Fruit fly (Drosophila melanogaster) whole organism, prepupa: Measurements from ENCODE around the gene CG16957.
A peak's percentile ranks its signal among the peaks of the same experiment; 100 is the strongest.

Experiments used
- CG10631 ChIP-seq: fragments of 200-800 bp; sonication (Bioruptor generic); optimal IDR thresholded peaks from 2 replicates; lab custom pipeline; 2016; ENCODE audit warnings: missing biosample characterization, missing genetic modification characterization
- CG10669 ChIP-seq: fragments of 200-800 bp; sonication (Bioruptor generic); optimal IDR thresholded peaks from 3 replicates; lab custom pipeline; 2018; ENCODE audit warnings: missing biosample characterization, mild to moderate bottlenecking, missing genetic modification characterization, moderate library complexity
- CG11762 ChIP-seq: fragments of 200-800 bp; sonication (Bioruptor generic); optimal IDR thresholded peaks from 3 replicates; lab custom pipeline; 2016; ENCODE audit warnings: missing biosample characterization, missing genetic modification characterization; ENCODE audit not compliant: insufficient read depth
- CG11902 ChIP-seq: fragments of 200-800 bp; sonication (Bioruptor generic); optimal IDR thresholded peaks from 3 replicates; lab custom pipeline; 2016; ENCODE audit warnings: missing biosample characterization, missing genetic modification characterization
- CG15336 ChIP-seq: fragments of 200-800 bp; sonication (Bioruptor generic); IDR thresholded peaks from 2 replicates; pipeline ENCODE4 v1.3.6; 2022; ENCODE audit warnings: missing biosample characterization, missing genetic modification characterization
- CG16779 ChIP-seq: fragments of 200-800 bp; sonication (Bioruptor generic); optimal IDR thresholded peaks from 3 replicates; lab custom pipeline; 2017; ENCODE audit warnings: missing biosample characterization, mild to moderate bottlenecking, missing genetic modification characterization
- CG31627 ChIP-seq: fragments of 200-800 bp; sonication (Bioruptor generic); optimal IDR thresholded peaks from 3 replicates; lab custom pipeline; 2016; ENCODE audit warnings: missing biosample characterization, missing genetic modification characterization
- CG32006 ChIP-seq: fragments of 200-800 bp; sonication (Bioruptor generic); optimal IDR thresholded peaks from 3 replicates; lab custom pipeline; 2017; ENCODE audit warnings: missing biosample characterization, mild to moderate bottlenecking, missing genetic modification characterization
- CG3919 ChIP-seq: fragments of 200-800 bp; sonication (Bioruptor generic); optimal IDR thresholded peaks from 3 replicates; lab custom pipeline; 2016; ENCODE audit warnings: missing biosample characterization, missing genetic modification characterization
- CG4318 ChIP-seq: fragments of 200-800 bp; sonication (Bioruptor generic); optimal IDR thresholded peaks from 3 replicates; lab custom pipeline; 2017; ENCODE audit warnings: missing biosample characterization, mild to moderate bottlenecking, missing genetic modification characterization
- CG6163 ChIP-seq: fragments of 200-800 bp; sonication (Bioruptor generic); IDR thresholded peaks from 3 replicates; pipeline ENCODE4 v1.3.6; 2022; ENCODE audit warnings: missing biosample characterization, missing genetic modification characterization
- CG6276 ChIP-seq: fragments of 200-800 bp; sonication (Bioruptor generic); optimal IDR thresholded peaks from 2 replicates; lab custom pipeline; 2017; ENCODE audit warnings: missing biosample characterization, mild to moderate bottlenecking, missing genetic modification characterization
- CG6808 ChIP-seq: fragments of 200-800 bp; sonication (Bioruptor generic); optimal IDR thresholded peaks from 3 replicates; lab custom pipeline; 2017; ENCODE audit warnings: missing biosample characterization, missing genetic modification characterization, mild to moderate bottlenecking, moderate library complexity, missing genetic modification reagents
- CG6854 ChIP-seq: fragments of 200-800 bp; sonication (Bioruptor generic); optimal IDR thresholded peaks from 2 replicates; lab custom pipeline; 2017; ENCODE audit warnings: missing biosample characterization, mild to moderate bottlenecking, missing genetic modification characterization
- CG7368 ChIP-seq: fragments of 200-800 bp; sonication (Bioruptor generic); optimal IDR thresholded peaks from 3 replicates; lab custom pipeline; 2016; ENCODE audit warnings: missing biosample characterization, missing genetic modification characterization
- CG8119 ChIP-seq: fragments of 200-800 bp; sonication (Bioruptor generic); IDR thresholded peaks from 3 replicates; pipeline ENCODE4 v1.3.6; 2022; ENCODE audit warnings: missing biosample characterization, missing genetic modification characterization
- CG8319 ChIP-seq: fragments of 200-800 bp; sonication (Bioruptor generic); optimal IDR thresholded peaks from 3 replicates; lab custom pipeline; 2016; ENCODE audit warnings: missing biosample characterization, missing genetic modification characterization
- CG8632 ChIP-seq: fragments of 200-800 bp; sonication (Bioruptor generic); optimal IDR thresholded peaks from 3 replicates; lab custom pipeline; 2016; ENCODE audit warnings: missing biosample characterization, missing genetic modification characterization
- Eip78C ChIP-seq: fragments of 200-800 bp; sonication (Bioruptor generic); peaks from one replicate; lab custom pipeline; 2016; ENCODE audit warnings: missing biosample characterization, missing genetic modification characterization
- Ets21C ChIP-seq: fragments of 200-800 bp; sonication (Bioruptor generic); optimal IDR thresholded peaks from 3 replicates; lab custom pipeline; 2016; ENCODE audit warnings: missing biosample characterization, missing genetic modification characterization
- Gug ChIP-seq: fragments of 200-800 bp; sonication (Bioruptor generic); IDR thresholded peaks from 2 replicates; pipeline ENCODE4 v1.3.6; 2022; ENCODE audit warnings: missing biosample characterization, missing genetic modification characterization
- Hr39 ChIP-seq: fragments of 200-800 bp; sonication (Bioruptor generic); optimal IDR thresholded peaks from 2 replicates; lab custom pipeline; 2016; ENCODE audit warnings: missing biosample characterization, missing genetic modification characterization
- Hr4 ChIP-seq: fragments of 200-800 bp; sonication (Bioruptor generic); optimal IDR thresholded peaks from 3 replicates; lab custom pipeline; 2016; ENCODE audit warnings: missing biosample characterization, missing genetic modification characterization
- Lpt ChIP-seq: fragments of 200-800 bp; sonication (Bioruptor generic); optimal IDR thresholded peaks from 3 replicates; lab custom pipeline; 2016; ENCODE audit warnings: missing biosample characterization, missing genetic modification characterization
- OdsH ChIP-seq: fragments of 200-800 bp; sonication (Bioruptor generic); optimal IDR thresholded peaks from 3 replicates; lab custom pipeline; 2016; ENCODE audit warnings: missing biosample characterization, missing genetic modification characterization
- Sox14 ChIP-seq: fragments of 200-800 bp; sonication (Bioruptor generic); optimal IDR thresholded peaks from 3 replicates; lab custom pipeline; 2016; ENCODE audit warnings: missing biosample characterization, missing genetic modification characterization
- Sox15 ChIP-seq: fragments of 200-800 bp; sonication (Bioruptor generic); optimal IDR thresholded peaks from 3 replicates; lab custom pipeline; 2016; ENCODE audit warnings: missing biosample characterization, missing genetic modification characterization
- achi ChIP-seq: fragments of 200-800 bp; sonication (Bioruptor generic); optimal IDR thresholded peaks from 3 replicates; lab custom pipeline; 2016; ENCODE audit warnings: missing biosample characterization, missing genetic modification characterization
- acj6 ChIP-seq: fragments of 200-800 bp; sonication (Bioruptor generic); optimal IDR thresholded peaks from 3 replicates; lab custom pipeline; 2016; ENCODE audit warnings: missing biosample characterization, missing genetic modification characterization
- dac ChIP-seq: fragments of 200-800 bp; sonication (Bioruptor generic); optimal IDR thresholded peaks from 2 replicates; lab custom pipeline; 2017; ENCODE audit warnings: missing biosample characterization, mild to moderate bottlenecking, missing genetic modification characterization
- eg ChIP-seq: fragments of 200-800 bp; sonication (Bioruptor generic); IDR thresholded peaks from 3 replicates; pipeline ENCODE4 v1.3.6; 2022; ENCODE audit warnings: missing biosample characterization, missing genetic modification characterization
- fd59A ChIP-seq: fragments of 200-800 bp; sonication (Bioruptor generic); optimal IDR thresholded peaks from 2 replicates; lab custom pipeline; 2017; ENCODE audit warnings: missing biosample characterization, mild to moderate bottlenecking, missing genetic modification characterization, missing genetic modification reagents
- fd85E ChIP-seq: fragments of 200-800 bp; sonication (Bioruptor generic); optimal IDR thresholded peaks from 3 replicates; lab custom pipeline; 2016; ENCODE audit warnings: missing biosample characterization, missing genetic modification characterization
- lz ChIP-seq: fragments of 200-800 bp; sonication (Bioruptor generic); optimal IDR thresholded peaks from 3 replicates; lab custom pipeline; 2016; ENCODE audit warnings: missing biosample characterization, missing genetic modification characterization
- net ChIP-seq: fragments of 200-800 bp; sonication (Bioruptor generic); optimal IDR thresholded peaks from 3 replicates; lab custom pipeline; 2016; ENCODE audit warnings: missing biosample characterization, missing genetic modification characterization
- pdm3 ChIP-seq: fragments of 200-800 bp; sonication (Bioruptor generic); optimal IDR thresholded peaks from 3 replicates; lab custom pipeline; 2016; ENCODE audit warnings: missing biosample characterization, missing genetic modification characterization
- salr ChIP-seq, 2 experiments: fragments of 200-800 bp; sonication (Bioruptor generic); optimal IDR thresholded peaks; 3 replicates each; lab custom pipeline; 2016 to 2018; ENCODE audit warnings: missing biosample characterization in 2 of 2, missing genetic modification characterization in 2 of 2, mild to moderate bottlenecking in 1 of 2
- spab ChIP-seq: fragments of 200-800 bp; sonication (Bioruptor generic); optimal IDR thresholded peaks from 2 replicates; lab custom pipeline; 2017; ENCODE audit warnings: missing biosample characterization, mild to moderate bottlenecking, missing genetic modification characterization, missing genetic modification reagents
- ss ChIP-seq, 2 experiments: fragments of 200-800 bp; sonication (Bioruptor generic); optimal IDR thresholded peaks; 2 replicates in 1 of 2; 3 replicates in 1 of 2; lab custom pipeline; 2017 to 2018; ENCODE audit warnings: mild to moderate bottlenecking in 2 of 2, missing biosample characterization in 2 of 2, missing genetic modification characterization in 2 of 2, moderate library complexity in 1 of 2
- svp ChIP-seq: fragments of 200-800 bp; sonication (Bioruptor generic); peaks from one replicate; lab custom pipeline; 2016; ENCODE audit warnings: missing biosample characterization, missing genetic modification characterization
- topi ChIP-seq: fragments of 200-800 bp; sonication (Bioruptor generic); optimal IDR thresholded peaks from 3 replicates; lab custom pipeline; 2016; ENCODE audit warnings: missing biosample characterization, missing genetic modification characterization

Gene CG16957

DNA sequence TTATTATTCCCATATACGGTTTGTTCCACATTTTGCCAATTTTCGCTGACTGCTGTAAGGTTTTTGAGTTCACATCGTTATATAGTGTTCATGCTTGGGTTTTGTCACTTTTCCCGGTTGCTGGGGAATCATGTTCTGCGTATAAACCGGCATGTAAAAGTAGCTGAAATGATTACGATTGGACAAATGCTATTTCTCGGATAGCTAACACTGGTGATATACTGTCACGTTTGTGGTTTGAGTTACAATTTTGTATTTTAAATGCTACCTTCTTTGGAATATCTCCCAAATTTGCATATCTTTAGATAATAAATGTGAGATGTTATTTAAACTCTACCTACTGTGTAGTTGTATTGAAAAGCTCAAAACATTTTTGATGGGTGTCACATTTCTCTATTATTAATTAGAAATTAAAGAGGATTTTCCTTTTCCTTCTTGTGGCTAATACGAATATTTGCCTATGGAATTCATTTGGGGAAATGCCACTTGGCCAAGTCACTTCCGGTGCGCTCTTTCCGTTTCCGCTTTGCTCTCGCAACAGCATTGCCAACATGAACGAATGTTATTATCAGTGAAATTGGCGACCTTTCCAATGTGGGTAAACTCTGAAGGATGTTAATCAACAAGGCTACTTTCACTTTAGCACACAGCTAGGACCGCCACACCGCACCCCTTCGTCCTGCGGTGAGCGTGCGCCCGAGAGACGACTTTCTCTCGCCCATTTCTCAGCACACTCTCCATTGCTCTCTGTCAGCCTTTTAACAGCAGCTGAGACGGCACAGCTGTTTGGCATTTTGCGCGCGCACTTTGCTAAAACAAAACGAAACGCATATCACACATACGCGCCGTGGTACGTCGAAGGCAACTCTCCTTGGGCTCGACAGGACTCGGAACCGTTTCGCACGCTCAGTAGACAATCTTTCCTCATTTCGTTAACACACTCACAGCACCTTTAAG lies 18.8 kb upstream of the CG16957 start, which contains the start of the genes CG16956, CG42784 and CG43850 (continued):
- TF ChIP-seq salr (GFP tag; optimal IDR thresholded peaks at IDR 0.05; lab: Kevin White, UChicago) (peak in 1 of 2 experiments; percentile 14), CG6163 (GFP tag; lab: Robert Waterston, UW) (no peak), CG11762 (no peak), CG11902 (GFP tag; lab: Kevin White, UChicago) (no peak), Lpt (GFP tag; lab: Kevin White, UChicago) (no peak), Sox15 (GFP tag; lab: Kevin White, UChicago) (no peak), topi (GFP tag; lab: Kevin White, UChicago) (no peak)
- TF ChIP-seq, all 60 proteins: peak for 9

DNA sequence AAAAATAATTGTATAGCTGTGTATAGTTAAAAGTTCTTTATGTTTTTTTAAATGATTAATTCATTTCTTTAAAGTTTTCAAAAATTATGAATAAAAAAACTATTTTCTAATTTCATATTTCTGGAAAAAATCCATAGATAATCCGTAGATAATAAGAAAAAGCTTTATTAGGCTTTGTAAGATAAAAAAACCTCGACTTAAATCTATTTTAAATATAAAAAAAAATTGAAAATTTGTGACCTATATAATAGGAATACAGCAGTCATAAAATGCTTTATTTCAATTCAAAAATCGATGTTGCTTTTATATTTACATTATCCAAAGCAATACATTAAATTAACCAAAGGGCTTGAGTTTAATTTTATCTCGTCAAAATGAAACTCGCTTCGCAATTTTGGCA lies 16.2 kb upstream of the CG16957 start, which contains the start of gene Flad2:
TSS of gene Flad2 (plus strand) at position 301 of the 400 bp plus-strand sequence.
- no peak for TF ChIP-seq CG4318 (GFP tag; lab: Kevin White, UChicago)
- no peak for TF ChIP-seq CG10631 (GFP tag; lab: Kevin White, UChicago)
- TF ChIP-seq achi (GFP tag; lab: Kevin White, UChicago) = no peak

DNA sequence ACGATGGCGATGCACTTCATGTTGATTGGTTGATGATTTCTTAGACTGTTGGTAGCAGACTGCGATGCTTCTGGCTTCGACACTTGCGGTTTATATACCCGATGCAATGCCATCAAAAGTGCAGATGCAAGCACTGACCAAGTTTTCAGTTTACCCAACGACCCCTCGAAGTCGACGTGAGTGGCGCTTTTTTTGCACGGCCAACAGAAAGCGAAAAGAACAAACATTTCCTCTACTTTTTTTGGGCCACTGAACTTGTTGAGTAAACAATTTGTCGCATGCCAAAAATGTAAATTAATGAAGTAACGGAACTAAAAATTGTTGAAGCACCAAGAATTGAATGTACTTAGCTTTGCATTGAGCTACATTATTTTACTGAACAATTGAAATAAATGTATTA lies 15.6 kb upstream of the CG16957 start, which contains the start of gene Vm34Ca:
TSS of gene Vm34Ca (minus strand) at position 66 of the 400 bp plus-strand sequence.
- TF ChIP-seq fd59A (GFP tag; lab: Kevin White, UChicago) (no peak), CG8632 (GFP tag; lab: Kevin White, UChicago) (no peak), CG6854 (GFP tag; lab: Kevin White, UChicago) (no peak), CG31627 (GFP tag; lab: Kevin White, UChicago) (no peak), CG6276 (GFP tag; lab: Kevin White, UChicago) (no peak), CG7368 (GFP tag; lab: Kevin White, UChicago) (no peak), salr (GFP tag; optimal IDR thresholded peaks at IDR 0.05; lab: Kevin White, UChicago) (no peak), CG16779 (tag; lab: Kevin White, UChicago) (no peak), lz (GFP tag; lab: Kevin White, UChicago) (no peak)
- TF ChIP-seq, all 60 proteins: peak for 0

- TF ChIP-seq CG8319 (GFP tag; lab: Kevin White, UChicago) (no peak), Hr39 (no peak), fd85E (GFP tag; lab: Kevin White, UChicago) (no peak), net (GFP tag; lab: Kevin White, UChicago) (peak; percentile 23), Eip78C (GFP tag; lab: Kevin White, UChicago) (peak; percentile 59), svp (peak; percentile 29), CG15336 (GFP tag; lab: Robert Waterston, UW) (peak; percentile 54), eg (GFP tag; lab: Robert Waterston, UW) (no peak), ss (GFP tag; optimal IDR thresholded peaks at IDR 0.05; lab: Kevin White, UChicago) (no peak), pdm3 (GFP tag; lab: Kevin White, UChicago) (no peak), salr (GFP tag; optimal IDR thresholded peaks at IDR 0.05; lab: Kevin White, UChicago) (no peak), Gug (GFP tag; lab: Robert Waterston, UW) (no peak), CG11762 (no peak), CG3919 (GFP tag; lab: Kevin White, UChicago) (peak; percentile 30), CG6808 (GFP tag; lab: Kevin White, UChicago) (no peak), CG32006 (GFP tag; lab: Kevin White, UChicago) (peak; percentile 51), lz (GFP tag; lab: Kevin White, UChicago) (no peak), Ets21C (GFP tag; lab: Kevin White, UChicago) (no peak), Sox14 (GFP tag; lab: Kevin White, UChicago) (peak; percentile 5), achi (GFP tag; lab: Kevin White, UChicago) (peak; percentile 18), acj6 (GFP tag; lab: Kevin White, UChicago) (peak; percentile 16), spab (GFP tag; lab: Kevin White, UChicago) (no peak), OdsH (GFP tag; lab: Kevin White, UChicago) (peak; percentile 27), CG6163 (GFP tag; lab: Robert Waterston, UW) (0 out of 3 replicates have a peak, but pooled peaks have one; percentile 24), CG10631 (GFP tag; lab: Kevin White, UChicago) (peak; percentile 15), Hr4 (GFP tag; lab: Kevin White, UChicago) (peak; percentile 37), CG10669 (GFP tag; lab: Kevin White, UChicago) (no peak), dac (GFP tag; lab: Kevin White, UChicago) (no peak), CG8119 (GFP tag; lab: Robert Waterston, UW) (peak; percentile 52; the same call in 1 of the 3 replicates)
These were observed 3.6 kb upstream of the CG16957 start for dm6 chr2L:13399565-13399964.
